Worm (Caenorhabditis elegans): ENCODE results near the gene spr-1.

The spr-1 gene

ce11 chrV:8098239-8098638, 30.9 kb downstream of the spr-1 start, which contains the start of gene str-145:
str-145 (minus strand) TSS chrV:8098339.
- no peak for TF ChIP-seq dao-5 (tag; optimal IDR thresholded peaks at IDR 0.05)
- TF ChIP-seq him-1 (tag; optimal IDR thresholded peaks at IDR 0.05) = no peak
- no peak for TF ChIP-seq W03F9.2 (tag; optimal IDR thresholded peaks at IDR 0.05)

DNA sequence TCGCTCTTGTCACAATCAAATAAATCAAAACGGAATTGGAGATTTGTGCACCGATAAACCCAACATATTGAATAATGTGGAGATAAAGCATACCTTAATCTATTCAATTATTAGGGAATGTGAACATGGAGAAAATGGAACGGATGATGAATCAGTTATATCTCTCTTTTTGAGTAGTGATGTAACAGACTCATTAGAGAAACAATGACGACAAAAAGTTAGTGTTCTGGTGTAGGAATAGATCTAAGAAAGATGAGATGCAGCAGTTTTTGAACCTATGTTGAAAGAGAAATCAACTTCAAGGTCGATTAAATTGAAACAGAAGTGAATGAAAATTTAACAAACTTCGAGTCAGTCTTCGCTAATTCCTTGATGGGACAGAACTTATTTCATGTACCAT, 33.8 kb downstream of the spr-1 start, which contains the start of gene str-146:
Gene str-146 (minus strand): TSS at position 101 of the 400 bp plus-strand sequence.
- TF ChIP-seq dao-5 (tag; optimal IDR thresholded peaks at IDR 0.05) (no peak), W03F9.2 (tag; optimal IDR thresholded peaks at IDR 0.05) (no peak), him-1 (tag; optimal IDR thresholded peaks at IDR 0.05) (no peak)

DNA sequence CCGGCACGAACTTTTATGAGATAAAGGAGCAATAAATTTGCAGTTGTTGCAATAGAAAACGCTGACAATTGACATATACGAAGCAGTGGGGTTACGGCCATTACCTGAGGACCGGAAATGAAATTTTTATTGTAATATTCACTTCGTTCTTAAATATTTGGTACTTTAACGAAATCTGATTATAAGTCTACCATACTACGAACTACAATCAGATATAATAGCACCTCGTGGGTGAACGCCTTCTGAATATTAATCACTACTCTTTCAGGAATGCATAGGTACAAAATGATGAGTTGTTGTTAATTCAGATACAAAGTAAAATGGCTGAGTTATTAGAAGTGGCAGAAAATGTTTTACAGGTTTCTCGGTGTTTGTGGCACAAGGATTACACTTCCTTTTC, 36.8 kb downstream of the spr-1 start, which contains the start of gene str-129:
Gene str-129 (minus strand): TSS at position 101 of the 400 bp plus-strand sequence.
- no peak for TF ChIP-seq W03F9.2 (tag; optimal IDR thresholded peaks at IDR 0.05)
- no peak for TF ChIP-seq dao-5 (tag; optimal IDR thresholded peaks at IDR 0.05)
- no peak for TF ChIP-seq him-1 (tag; optimal IDR thresholded peaks at IDR 0.05)

DNA sequence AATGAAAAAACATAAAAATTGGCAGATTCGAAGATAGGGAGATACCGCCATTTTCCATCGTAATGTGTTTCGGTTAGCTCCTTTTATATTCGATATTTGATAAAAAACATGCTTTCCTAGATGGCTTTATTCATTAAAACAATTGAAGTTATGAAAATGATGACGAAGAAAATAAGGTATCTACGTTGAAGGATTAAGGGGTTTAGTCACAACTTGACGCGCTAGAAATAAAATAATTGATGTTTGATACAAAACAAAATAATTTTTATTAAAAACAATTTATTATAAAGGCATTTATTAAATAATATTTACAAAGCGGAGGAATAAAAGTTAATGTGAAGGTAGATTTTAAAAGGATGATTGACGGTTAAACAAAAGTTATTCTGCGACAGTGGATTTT, 38.6 kb downstream of the spr-1 start, which contains the start of gene str-130:
Gene str-130 (minus strand): TSS at position 101 of the 400 bp plus-strand sequence.
- no peak for TF ChIP-seq him-1 (tag; optimal IDR thresholded peaks at IDR 0.05)
- TF ChIP-seq W03F9.2 (tag; optimal IDR thresholded peaks at IDR 0.05) = no peak
- no peak for TF ChIP-seq dao-5 (tag; optimal IDR thresholded peaks at IDR 0.05)

DNA sequence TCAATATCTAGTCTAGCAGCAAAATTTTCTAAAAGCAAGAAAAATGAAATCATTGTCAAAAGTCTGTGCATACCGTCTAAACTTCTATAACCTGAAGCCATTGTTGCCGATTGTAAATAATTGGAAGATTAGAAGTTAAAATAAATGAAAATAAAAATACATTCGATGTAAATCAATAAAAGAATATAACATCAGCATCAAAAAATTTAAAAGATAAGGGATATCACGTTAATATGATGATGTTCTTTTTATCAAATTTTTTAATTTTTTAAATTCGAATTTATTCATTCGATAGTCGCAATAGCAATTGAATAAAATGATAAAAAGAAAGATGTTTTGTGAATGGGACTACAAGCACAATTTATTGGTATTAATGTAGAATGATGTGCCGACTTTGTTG, 44.0 kb downstream of the spr-1 start, which contains the start of gene C09H5.7:
Gene C09H5.7 (minus strand): TSS at position 101 of the 400 bp plus-strand sequence.
- TF ChIP-seq W03F9.2 (tag; optimal IDR thresholded peaks at IDR 0.05) (no peak), dao-5 (tag; optimal IDR thresholded peaks at IDR 0.05) (no peak), him-1 (tag; optimal IDR thresholded peaks at IDR 0.05) (no peak)

- TF ChIP-seq W03F9.2 (tag; optimal IDR thresholded peaks at IDR 0.05) (no peak), dao-5 (tag; optimal IDR thresholded peaks at IDR 0.05) (no peak), him-1 (tag; optimal IDR thresholded peaks at IDR 0.05) (no peak)
Measured at ce11 chrV:8081579-8081978, 47.6 kb downstream of the spr-1 start, which contains the start of gene str-131. str-131 (minus strand) TSS chrV:8081679.

DNA sequence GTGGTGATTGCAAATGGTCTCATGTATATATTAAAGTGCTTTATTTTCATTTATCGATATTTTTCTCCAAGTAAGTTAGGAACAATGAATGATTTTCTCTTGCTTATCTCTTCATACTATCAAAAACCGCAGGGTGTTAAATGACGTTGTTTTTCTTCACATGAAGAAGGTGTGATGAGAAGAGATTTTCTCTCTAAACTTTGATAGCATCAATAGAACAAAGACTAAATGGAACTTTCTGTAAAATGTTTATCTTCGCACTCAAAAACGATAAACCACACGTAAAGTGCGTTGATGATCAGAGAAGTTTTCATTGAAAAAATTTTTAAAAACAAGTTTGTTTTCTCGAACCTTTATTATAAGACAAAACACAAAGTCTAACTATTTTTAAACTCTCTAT, 49.3 kb downstream of the spr-1 start:
- TF ChIP-seq W03F9.2 (tag; optimal IDR thresholded peaks at IDR 0.05) (no peak), him-1 (tag; optimal IDR thresholded peaks at IDR 0.05) (no peak), dao-5 (tag; optimal IDR thresholded peaks at IDR 0.05) (no peak)

All from whole organism, L4/young adult.